Fruit fly (Drosophila melanogaster) whole organism, embryonic: ENCODE measurements around the gene Gr93d.

Experiments used
- Bdp1 ChIP-seq: fragments of 200-800 bp; sonication (Bioruptor generic); optimal IDR thresholded peaks from 3 replicates; lab custom pipeline; 2016; ENCODE audit warnings: missing biosample characterization, missing genetic modification characterization
- BtbVII ChIP-seq: fragments of 200-800 bp; sonication (Bioruptor generic); optimal IDR thresholded peaks from 3 replicates; lab custom pipeline; 2017; ENCODE audit warnings: missing biosample characterization, mild to moderate bottlenecking, missing genetic modification characterization
- CG10147 ChIP-seq: fragments of 200-800 bp; sonication (Bioruptor generic); optimal IDR thresholded peaks from 2 replicates; lab custom pipeline; 2019; ENCODE audit warnings: missing biosample characterization, mild to moderate bottlenecking, missing genetic modification characterization, moderate library complexity
- CG11456 ChIP-seq: fragments of 200-800 bp; sonication (Bioruptor generic); IDR thresholded peaks from 3 replicates; pipeline ENCODE4 v1.3.6; 2022; ENCODE audit warnings: missing biosample characterization, missing genetic modification characterization
- CG12769 ChIP-seq: fragments of 200-800 bp; sonication (Bioruptor generic); optimal IDR thresholded peaks from 2 replicates; lab custom pipeline; 2019; ENCODE audit warnings: missing biosample characterization, mild to moderate bottlenecking, missing genetic modification characterization, moderate library complexity
- CG13624 ChIP-seq: fragments of 200-800 bp; sonication (Bioruptor generic); optimal IDR thresholded peaks from 2 replicates; lab custom pipeline; 2016; ENCODE audit warnings: missing biosample characterization, missing genetic modification characterization
- CG14965 ChIP-seq: fragments of 200-800 bp; sonication (Bioruptor generic); optimal IDR thresholded peaks from 2 replicates; lab custom pipeline; 2016; ENCODE audit warnings: missing biosample characterization, missing genetic modification characterization, borderline replicate concordance
- CG1602 ChIP-seq: fragments of 200-800 bp; sonication (Bioruptor generic); optimal IDR thresholded peaks from 3 replicates; lab custom pipeline; 2016; ENCODE audit warnings: missing biosample characterization, missing genetic modification characterization
- CG17186 ChIP-seq: fragments of 200-800 bp; sonication (Bioruptor generic); optimal IDR thresholded peaks from 3 replicates; lab custom pipeline; 2017; ENCODE audit warnings: missing biosample characterization, missing genetic modification reagents, missing genetic modification characterization
- CG17328 ChIP-seq: fragments of 200-800 bp; sonication (Bioruptor generic); IDR thresholded peaks from 2 replicates; pipeline ENCODE4 v1.3.6; 2022; ENCODE audit warnings: missing biosample characterization, missing genetic modification characterization
- CG17912 ChIP-seq: fragments of 200-800 bp; sonication (Bioruptor generic); optimal IDR thresholded peaks from 2 replicates; lab custom pipeline; 2018; ENCODE audit warnings: missing biosample characterization, mild to moderate bottlenecking, missing genetic modification characterization
- CG18262 ChIP-seq: fragments of 200-800 bp; optimal IDR thresholded peaks from 3 replicates; lab custom pipeline; 2019; ENCODE audit warnings: missing biosample characterization, mild to moderate bottlenecking, missing genetic modification characterization, moderate library complexity
- CG2678 ChIP-seq: fragments of 200-800 bp; sonication (Bioruptor generic); optimal IDR thresholded peaks from 3 replicates; lab custom pipeline; 2019; ENCODE audit warnings: missing biosample characterization, mild to moderate bottlenecking, missing genetic modification characterization, moderate library complexity
- CG30403 ChIP-seq: fragments of 200-800 bp; sonication (Bioruptor generic); optimal IDR thresholded peaks from 3 replicates; lab custom pipeline; 2016; ENCODE audit warnings: missing biosample characterization, missing genetic modification characterization
- CG3847 ChIP-seq: fragments of 200-800 bp; sonication (Bioruptor generic); IDR thresholded peaks from 2 replicates; pipeline ENCODE4 v1.3.6; 2022; ENCODE audit warnings: missing biosample characterization, missing genetic modification characterization
- CG7928 ChIP-seq: fragments of 200-800 bp; sonication (Bioruptor generic); optimal IDR thresholded peaks from 2 replicates; lab custom pipeline; 2017; ENCODE audit warnings: missing biosample characterization, mild to moderate bottlenecking, missing genetic modification characterization
- CG7987 ChIP-seq: fragments of 200-800 bp; sonication (Bioruptor generic); optimal IDR thresholded peaks from 2 replicates; lab custom pipeline; 2018; ENCODE audit warnings: missing biosample characterization, mild to moderate bottlenecking, missing genetic modification characterization, moderate library complexity
- CG8089 ChIP-seq: fragments of 200-800 bp; sonication (Bioruptor generic); optimal IDR thresholded peaks from 3 replicates; lab custom pipeline; 2016; ENCODE audit warnings: missing biosample characterization, missing genetic modification characterization
- CrebB ChIP-seq: fragments of 200-800 bp; sonication (Bioruptor generic); optimal IDR thresholded peaks from 3 replicates; lab custom pipeline; 2018; ENCODE audit warnings: missing biosample characterization, mild to moderate bottlenecking, missing genetic modification characterization
- Dek ChIP-seq: fragments of 200-800 bp; sonication (Bioruptor generic); optimal IDR thresholded peaks from 3 replicates; lab custom pipeline; 2019; ENCODE audit warnings: missing biosample characterization, mild to moderate bottlenecking, missing genetic modification characterization, moderate library complexity
- Dip3 ChIP-seq: fragments of 200-800 bp; sonication (Bioruptor generic); optimal IDR thresholded peaks from 3 replicates; lab custom pipeline; 2016; ENCODE audit warnings: missing biosample characterization, missing genetic modification characterization
- E2f1 ChIP-seq: fragments of 200-800 bp; sonication (Bioruptor generic); IDR thresholded peaks from 2 replicates; pipeline ENCODE4 v1.3.6; 2022; ENCODE audit warnings: missing biosample characterization, missing genetic modification characterization
- Eip74EF ChIP-seq, 2 experiments: fragments of 200-800 bp in 1 of 2; fragments of >200 bp in 1 of 2; sonication (Bioruptor generic) in 1 of 2; optimal IDR thresholded peaks; 2 replicates each; lab custom pipeline; 2017 to 2019; ENCODE audit warnings: missing biosample characterization in 2 of 2, missing genetic modification characterization in 2 of 2, mild to moderate bottlenecking in 1 of 2, moderate library complexity in 1 of 2
- GATAe ChIP-seq: fragments of 200-800 bp; sonication (Bioruptor generic); conservative IDR thresholded peaks from 2 replicates; pipeline ENCODE4 v1.3.6; 2022; ENCODE audit warnings: missing biosample characterization, missing genetic modification characterization
- H15 ChIP-seq: fragments of 200-800 bp; sonication (Bioruptor generic); IDR thresholded peaks from 3 replicates; pipeline ENCODE4 v1.3.6; 2022; ENCODE audit warnings: missing biosample characterization, missing genetic modification characterization
- HLH3B ChIP-seq: fragments of 200-800 bp; sonication (Bioruptor generic); IDR thresholded peaks from 2 replicates; pipeline ENCODE4 v1.3.6; 2022; ENCODE audit warnings: missing biosample characterization, missing genetic modification characterization
- Hmx ChIP-seq: fragments of 200-800 bp; sonication (Bioruptor generic); optimal IDR thresholded peaks from 2 replicates; lab custom pipeline; 2016; ENCODE audit warnings: missing biosample characterization, missing genetic modification characterization
- MESR4 ChIP-seq: fragments of 200-800 bp; sonication (Bioruptor generic); optimal IDR thresholded peaks from 2 replicates; lab custom pipeline; 2018; ENCODE audit warnings: missing biosample characterization, mild to moderate bottlenecking, missing genetic modification characterization, moderate library complexity
- Opbp ChIP-seq: fragments of 200-800 bp; sonication (Bioruptor generic); IDR thresholded peaks from 3 replicates; pipeline ENCODE4 v1.3.6; 2022; ENCODE audit warnings: missing biosample characterization, missing genetic modification characterization; ENCODE audit not compliant: partially characterized antibody
- Ravus ChIP-seq: fragments of 200-800 bp; sonication (Bioruptor generic); IDR thresholded peaks from 2 replicates; pipeline ENCODE4 v1.3.6; 2022; ENCODE audit warnings: missing biosample characterization, missing genetic modification characterization
- bowl ChIP-seq: fragments of 200-800 bp; sonication (Bioruptor generic); IDR thresholded peaks from 2 replicates; pipeline ENCODE4 v1.3.6; 2022; ENCODE audit warnings: missing biosample characterization, missing genetic modification characterization
- dmrt99B ChIP-seq: fragments of 200-800 bp; sonication (Bioruptor generic); optimal IDR thresholded peaks from 2 replicates; lab custom pipeline; 2018; ENCODE audit warnings: missing biosample characterization, mild to moderate bottlenecking, missing genetic modification characterization, moderate library complexity
- gcm ChIP-seq: fragments of 200-800 bp; sonication (Bioruptor generic); optimal IDR thresholded peaks from 2 replicates; lab custom pipeline; 2019; ENCODE audit warnings: missing biosample characterization, mild to moderate bottlenecking, missing genetic modification characterization, moderate library complexity
- gt ChIP-seq: fragments of 200-800 bp; sonication (Bioruptor generic); IDR thresholded peaks from 2 replicates; pipeline ENCODE4 v1.3.6; 2022; ENCODE audit warnings: missing biosample characterization, missing genetic modification characterization
- ham ChIP-seq: fragments of 200-800 bp; sonication (Bioruptor generic); IDR thresholded peaks from 2 replicates; pipeline ENCODE4 v1.3.6; 2022; ENCODE audit warnings: missing biosample characterization, missing genetic modification characterization
- insv ChIP-seq, 2 experiments: fragments of 200-800 bp; sonication (Bioruptor generic); optimal IDR thresholded peaks; 3 replicates each; lab custom pipeline; 2016 to 2018; ENCODE audit warnings: missing biosample characterization in 2 of 2, missing genetic modification characterization in 2 of 2
- jigr1 ChIP-seq: fragments of 200-800 bp; sonication (Bioruptor generic); IDR thresholded peaks from 3 replicates; pipeline ENCODE4 v1.3.6; 2022; ENCODE audit warnings: missing biosample characterization, missing genetic modification characterization
- mirr ChIP-seq: fragments of 200-800 bp; sonication (Bioruptor generic); optimal IDR thresholded peaks from 3 replicates; lab custom pipeline; 2018; ENCODE audit warnings: missing biosample characterization, mild to moderate bottlenecking, missing genetic modification characterization
- nerfin-2 ChIP-seq: fragments of 200-800 bp; sonication (Bioruptor generic); IDR thresholded peaks from 2 replicates; pipeline ENCODE4 v1.3.6; 2022; ENCODE audit warnings: missing biosample characterization, missing genetic modification characterization; ENCODE audit not compliant: partially characterized antibody
- p53 ChIP-seq: fragments of 200-800 bp; sonication (Bioruptor generic); optimal IDR thresholded peaks from 2 replicates; lab custom pipeline; 2016; ENCODE audit warnings: missing biosample characterization, missing genetic modification characterization
- pb ChIP-seq: fragments of 200-800 bp; sonication (Bioruptor generic); optimal IDR thresholded peaks from 3 replicates; lab custom pipeline; 2016; ENCODE audit warnings: missing biosample characterization, missing genetic modification characterization
- phol ChIP-seq: fragments of 200-800 bp; sonication (Bioruptor generic); optimal IDR thresholded peaks from 3 replicates; lab custom pipeline; 2018; ENCODE audit warnings: missing biosample characterization, mild to moderate bottlenecking, missing genetic modification characterization, moderate library complexity
- pum ChIP-seq: fragments of 200-800 bp; sonication (Bioruptor generic); optimal IDR thresholded peaks from 2 replicates; lab custom pipeline; 2016; ENCODE audit warnings: missing biosample characterization, missing genetic modification characterization
- salm ChIP-seq: fragments of 200-800 bp; sonication (Bioruptor generic); optimal IDR thresholded peaks from 2 replicates; lab custom pipeline; 2018; ENCODE audit warnings: missing biosample characterization, mild to moderate bottlenecking, missing genetic modification characterization
- sc ChIP-seq, 3 experiments: fragments of >200 bp in 2 of 3; fragments of 200-800 bp in 1 of 3; sonication (Bioruptor generic) in 1 of 3; optimal IDR thresholded peaks; 2 replicates in 2 of 3; 3 replicates in 1 of 3; lab custom pipeline; 2017; ENCODE audit warnings: mild to moderate bottlenecking in 1 of 3, missing biosample characterization in 1 of 3, missing genetic modification characterization in 1 of 3, missing genetic modification reagents in 1 of 3
- sens-2 ChIP-seq: fragments of 200-800 bp; sonication (Bioruptor generic); IDR thresholded peaks from 2 replicates; pipeline ENCODE4 v1.3.6; 2022; ENCODE audit warnings: missing biosample characterization, missing genetic modification characterization
- sob ChIP-seq: fragments of 200-800 bp; sonication (Bioruptor generic); IDR thresholded peaks from 2 replicates; pipeline ENCODE4 v1.3.6; 2022; ENCODE audit warnings: missing biosample characterization, missing genetic modification characterization
- stc ChIP-seq: fragments of 200-800 bp; sonication (Bioruptor generic); IDR thresholded peaks from 2 replicates; pipeline ENCODE4 v1.3.6; 2022; ENCODE audit warnings: missing biosample characterization, missing genetic modification characterization
- tgo ChIP-seq: fragments of 200-800 bp; sonication (Bioruptor generic); IDR thresholded peaks from 3 replicates; pipeline ENCODE4 v1.3.6; 2022; ENCODE audit warnings: missing biosample characterization, missing genetic modification characterization
- vvl ChIP-seq: fragments of 200-800 bp; sonication (Bioruptor generic); IDR thresholded peaks from 2 replicates; pipeline ENCODE4 v1.3.6; 2022; ENCODE audit warnings: missing biosample characterization, missing genetic modification characterization

The Gr93d gene

DNA sequence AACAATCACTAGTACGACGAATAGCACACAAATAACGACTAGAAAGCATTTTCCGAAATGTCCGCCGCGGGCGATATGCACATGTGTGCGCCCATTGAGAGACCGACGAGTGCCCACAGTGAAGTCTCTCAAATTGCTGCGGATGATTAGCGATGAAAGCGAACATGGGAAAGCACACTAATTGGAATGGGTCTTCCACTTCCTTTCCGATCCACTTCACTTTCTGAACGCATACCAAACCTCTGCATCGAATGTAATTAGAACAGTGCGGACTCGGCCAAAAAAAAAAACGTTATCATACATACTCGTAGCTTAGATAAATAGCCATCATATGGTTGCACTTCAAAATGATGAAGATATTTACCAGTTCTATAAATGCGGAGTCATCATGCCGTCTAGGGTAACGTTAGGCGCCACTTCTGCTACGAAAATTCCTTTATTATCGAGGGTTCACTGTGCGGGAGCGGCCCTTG, 3.6 kb upstream of the Gr93d start (continued):
- TF ChIP-seq bowl (GFP tag; lab: Robert Waterston, UW) (no peak), HLH3B (peak; percentile 15; the same call in 1 of the 2 replicates), CG30403 (peak; percentile 7), Dip3 (no peak), CG11456 (GFP tag; lab: Robert Waterston, UW) (no peak), dmrt99B (tag; lab: Kevin White, UChicago) (peak; percentile 27), CG10147 (GFP tag; lab: Kevin White, UChicago) (no peak), phol (tag; lab: Kevin White, UChicago) (peak; percentile 43), insv (GFP tag; optimal IDR thresholded peaks at IDR 0.05; lab: Kevin White, UChicago) (peak in 1 of 2 experiments; percentile 7), Opbp (GFP tag; lab: Robert Waterston, UW) (no peak), CG14965 (GFP tag; lab: Kevin White, UChicago) (no peak), GATAe (GFP tag; lab: Robert Waterston, UW) (no peak), sens-2 (GFP tag; lab: Robert Waterston, UW) (no peak), p53 (GFP tag; lab: Kevin White, UChicago) (no peak), Eip74EF (GFP tag; optimal IDR thresholded peaks at IDR 0.05; lab: Kevin White, UChicago) (no peak), CG7928 (GFP tag; lab: Kevin White, UChicago) (no peak), Hmx (GFP tag; lab: Kevin White, UChicago) (no peak), pb (GFP tag; lab: Kevin White, UChicago) (peak; percentile 61), CG12769 (tag; lab: Kevin White, UChicago) (no peak), MESR4 (GFP tag; lab: Kevin White, UChicago) (no peak), pum (GFP tag; lab: Kevin White, UChicago) (peak; percentile 55), CG18262 (tag; lab: Kevin White, UChicago) (peak; percentile 58), CrebB (tag; lab: Kevin White, UChicago) (no peak), CG2678 (tag; lab: Kevin White, UChicago) (peak; percentile 45), CG17912 (GFP tag; lab: Kevin White, UChicago) (no peak), jigr1 (GFP tag; lab: Robert Waterston, UW) (0 out of 3 replicates have a peak, but pooled peaks have one; percentile 36), stc (0 out of 2 replicates have a peak, but pooled peaks have one; percentile 45), CG3847 (peak; percentile 32; the same call in 1 of the 2 replicates), mirr (no peak), CG13624 (peak; percentile 15), tgo (no peak), H15 (GFP tag; lab: Robert Waterston, UW) (peak; percentile 23; the same call in 1 of the 3 replicates), CG17186 (no peak), vvl (peak; percentile 53; the same call in 1 of the 2 replicates), Bdp1 (GFP tag; lab: Kevin White, UChicago) (no peak), CG1602 (GFP tag; lab: Kevin White, UChicago) (peak; percentile 0), gt (GFP tag; lab: Robert Waterston, UW) (no peak), nerfin-2 (no peak), CG17328 (GFP tag; lab: Robert Waterston, UW) (peak; percentile 48), E2f1 (no peak), BtbVII (GFP tag; lab: Kevin White, UChicago) (peak; percentile 28), CG7987 (GFP tag; lab: Kevin White, UChicago) (no peak), sob (GFP tag; lab: Robert Waterston, UW) (peak; percentile 53; the same call in 1 of the 2 replicates), Ravus (GFP tag; lab: Robert Waterston, UW) (no peak), gcm (GFP tag; lab: Kevin White, UChicago) (no peak), sc (optimal IDR thresholded peaks at IDR 0.05; lab: Kevin White, UChicago) (no peak), sc (GFP tag; optimal IDR thresholded peaks at IDR 0.05; lab: Kevin White, UChicago) (no peak), Dek (tag; lab: Kevin White, UChicago) (no peak), CG8089 (GFP tag; lab: Kevin White, UChicago) (peak; percentile 53), ham (GFP tag; lab: Robert Waterston, UW) (no peak), salm (tag; lab: Kevin White, UChicago) (no peak)
